Worm (Caenorhabditis elegans) whole organism, L4/young adult: ENCODE data around the gene F49E11.2.

Experiments used
- W03F9.2 ChIP-seq: fragments of 150-350 bp; optimal IDR thresholded peaks from 2 replicates; lab custom pipeline; 2014; ENCODE audit warnings: missing biosample characterization, missing genetic modification characterization
- dao-5 ChIP-seq: sonication (generic microtip); optimal IDR thresholded peaks from 2 replicates; lab custom pipeline; 2016; ENCODE audit warnings: missing genotype, missing genetic modification characterization, moderate library complexity, missing compliant biosample characterization
- him-1 ChIP-seq: sonication (generic microtip); optimal IDR thresholded peaks from 2 replicates; lab custom pipeline; 2016; ENCODE audit warnings: missing genotype, missing genetic modification reagents, missing genetic modification characterization, missing compliant biosample characterization

F49E11.2 gene

DNA sequence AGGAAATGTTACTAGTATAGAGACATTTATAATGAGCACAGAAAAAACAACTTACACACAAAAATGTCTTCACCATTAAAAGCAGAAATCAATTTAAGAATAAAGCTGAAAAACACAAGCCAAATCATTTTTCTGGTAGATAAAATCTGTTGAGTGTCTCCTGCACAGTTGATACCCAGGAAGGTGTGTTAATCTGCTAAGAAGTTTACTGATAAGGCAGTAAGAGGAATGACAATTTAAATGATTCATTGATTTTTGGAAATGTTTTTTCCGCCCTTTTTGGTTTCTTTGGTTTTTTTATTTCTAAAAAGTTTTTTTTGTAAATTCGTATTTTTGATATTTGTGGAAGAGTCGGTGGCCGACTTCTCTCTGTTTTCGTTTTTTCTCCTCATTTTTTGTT lies 52.8 kb downstream of the F49E11.2 start, which contains the start of gene K10D11.3:
Gene K10D11.3 (minus strand): TSS at position 174 of the 400 bp plus-strand sequence.
- TF ChIP-seq dao-5 (tag; lab: Kevin White, UChicago) (no peak), W03F9.2 (no peak), him-1 (tag; lab: Kevin White, UChicago) (no peak)
